Fruit fly (Drosophila melanogaster): ENCODE measurements around the gene MSBP.

- TF ChIP-seq jim (GFP tag; optimal IDR thresholded peaks at IDR 0.05) (no peak), psq (GFP tag; optimal IDR thresholded peaks at IDR 0.05) (peak; percentile 12), Hr78 (GFP tag; optimal IDR thresholded peaks at IDR 0.05) (no peak), OdsH (GFP tag; optimal IDR thresholded peaks at IDR 0.05) (no peak), CrebA (GFP tag; optimal IDR thresholded peaks at IDR 0.05; ENCODE audit: borderline replicate concordance) (no peak), Myc (optimal IDR thresholded peaks at IDR 0.05) (no peak), h (GFP tag; optimal IDR thresholded peaks at IDR 0.05) (no peak), Rel (GFP tag; optimal IDR thresholded peaks at IDR 0.05) (no peak), Rel (tag; optimal IDR thresholded peaks at IDR 0.05) (no peak), Vsx2 (GFP tag; optimal IDR thresholded peaks at IDR 0.05; ENCODE audit: partially characterized antibody) (no peak), Hnf4 (GFP tag; optimal IDR thresholded peaks at IDR 0.05) (peak; percentile 17), pan (optimal IDR thresholded peaks at IDR 0.05) (no peak)
Observed at dm6 chrX:15889780-15890608, at the start of gene MSBP, which contains the start of gene CG15916.
